Fruit fly (Drosophila melanogaster): ENCODE measurements around the gene CG9837.

CG9837 gene

dm6 chr3R:8787538-8788282 lies 25.7 kb downstream of the CG9837 start:
- no peak for TF ChIP-seq CG8478 (optimal IDR thresholded peaks at IDR 0.05)
- TF ChIP-seq EcR (GFP tag; optimal IDR thresholded peaks at IDR 0.05): no peak
- TF ChIP-seq pan (optimal IDR thresholded peaks at IDR 0.05): no peak
- no peak for TF ChIP-seq usp (GFP tag; optimal IDR thresholded peaks at IDR 0.05)
- no peak for TF ChIP-seq Dll (optimal IDR thresholded peaks at IDR 0.05)
- TF ChIP-seq psq (optimal IDR thresholded peaks at IDR 0.05): no peak

dm6 chr3R:8785451-8785850 lies 27.9 kb downstream of the CG9837 start:
- TF ChIP-seq CG8478 (optimal IDR thresholded peaks at IDR 0.05) (no peak), pan (optimal IDR thresholded peaks at IDR 0.05) (no peak), EcR (GFP tag; optimal IDR thresholded peaks at IDR 0.05) (no peak), usp (GFP tag; optimal IDR thresholded peaks at IDR 0.05) (no peak), Dll (optimal IDR thresholded peaks at IDR 0.05) (no peak), psq (optimal IDR thresholded peaks at IDR 0.05) (no peak)

dm6 chr3R:8784788-8785187 lies 28.6 kb downstream of the CG9837 start:
- TF ChIP-seq psq (optimal IDR thresholded peaks at IDR 0.05) (no peak), Dll (optimal IDR thresholded peaks at IDR 0.05) (no peak), pan (optimal IDR thresholded peaks at IDR 0.05) (no peak), EcR (GFP tag; optimal IDR thresholded peaks at IDR 0.05) (no peak), CG8478 (optimal IDR thresholded peaks at IDR 0.05) (no peak), usp (GFP tag; optimal IDR thresholded peaks at IDR 0.05) (no peak)

- TF ChIP-seq usp (GFP tag; optimal IDR thresholded peaks at IDR 0.05) (no peak), Dll (optimal IDR thresholded peaks at IDR 0.05) (no peak), EcR (GFP tag; optimal IDR thresholded peaks at IDR 0.05) (no peak), psq (optimal IDR thresholded peaks at IDR 0.05) (no peak), CG8478 (optimal IDR thresholded peaks at IDR 0.05) (no peak)
Measured at dm6 chr3R:8780689-8781088, 32.7 kb downstream of the CG9837 start, which contains the start of gene CG33189. CG33189 (minus strand) TSS chr3R:8780789.

- no peak for TF ChIP-seq pan (optimal IDR thresholded peaks at IDR 0.05)
- TF ChIP-seq EcR (GFP tag; optimal IDR thresholded peaks at IDR 0.05): no peak
- no peak for TF ChIP-seq usp (GFP tag; optimal IDR thresholded peaks at IDR 0.05)
- TF ChIP-seq Dll (optimal IDR thresholded peaks at IDR 0.05): no peak
- TF ChIP-seq psq (optimal IDR thresholded peaks at IDR 0.05): no peak
- TF ChIP-seq CG8478 (optimal IDR thresholded peaks at IDR 0.05): no peak
Measured at dm6 chr3R:8779823-8780222, 33.6 kb downstream of the CG9837 start, which contains the start of gene CG33191. CG33191 (minus strand) TSS chr3R:8779923.

- TF ChIP-seq pan (optimal IDR thresholded peaks at IDR 0.05) (no peak), Dll (optimal IDR thresholded peaks at IDR 0.05) (no peak), psq (optimal IDR thresholded peaks at IDR 0.05) (no peak), CG8478 (optimal IDR thresholded peaks at IDR 0.05) (no peak), usp (GFP tag; optimal IDR thresholded peaks at IDR 0.05) (no peak), EcR (GFP tag; optimal IDR thresholded peaks at IDR 0.05) (no peak)
Measured at dm6 chr3R:8773135-8773534, 40.2 kb downstream of the CG9837 start, which contains the start of gene CG34301. CG34301 (plus strand) TSS chr3R:8773435.

- TF ChIP-seq Dll (optimal IDR thresholded peaks at IDR 0.05): no peak
- no peak for TF ChIP-seq pan (optimal IDR thresholded peaks at IDR 0.05)
- TF ChIP-seq EcR (GFP tag; optimal IDR thresholded peaks at IDR 0.05): no peak
- TF ChIP-seq CG8478 (optimal IDR thresholded peaks at IDR 0.05): no peak
- TF ChIP-seq usp (GFP tag; optimal IDR thresholded peaks at IDR 0.05): no peak
- no peak for TF ChIP-seq psq (optimal IDR thresholded peaks at IDR 0.05)
Measured at dm6 chr3R:8772591-8772990, 40.8 kb downstream of the CG9837 start, which contains the start of gene CG13318. CG13318 (minus strand) TSS chr3R:8772691.

dm6 chr3R:8769094-8769493 lies 44.3 kb downstream of the CG9837 start, which contains the start of gene CG8236:
CG8236 (plus strand) TSS chr3R:8769394.
- TF ChIP-seq EcR (GFP tag; optimal IDR thresholded peaks at IDR 0.05): no peak
- TF ChIP-seq usp (GFP tag; optimal IDR thresholded peaks at IDR 0.05): no peak
- TF ChIP-seq pan (optimal IDR thresholded peaks at IDR 0.05): no peak
- TF ChIP-seq CG8478 (optimal IDR thresholded peaks at IDR 0.05): no peak
- TF ChIP-seq psq (optimal IDR thresholded peaks at IDR 0.05): no peak

- no peak for TF ChIP-seq EcR (GFP tag; optimal IDR thresholded peaks at IDR 0.05)
- no peak for TF ChIP-seq CG8478 (optimal IDR thresholded peaks at IDR 0.05)
- no peak for TF ChIP-seq Dll (optimal IDR thresholded peaks at IDR 0.05)
- no peak for TF ChIP-seq psq (optimal IDR thresholded peaks at IDR 0.05)
- no peak for TF ChIP-seq usp (GFP tag; optimal IDR thresholded peaks at IDR 0.05)
Measured at dm6 chr3R:8767998-8768397, 45.4 kb downstream of the CG9837 start, which contains the start of the genes CG34135 and CG11768. CG34135 (minus strand) TSS chr3R:8768191. CG11768 (minus strand) TSS chr3R:8768200.
